Worm (Caenorhabditis elegans): ENCODE data around the gene D1086.21.
"Not testable (repeated sequence)": the region's sequence is repeated elsewhere in the genome, so short reads cannot be mapped to it uniquely, and the experiment has no call there.

DNA sequence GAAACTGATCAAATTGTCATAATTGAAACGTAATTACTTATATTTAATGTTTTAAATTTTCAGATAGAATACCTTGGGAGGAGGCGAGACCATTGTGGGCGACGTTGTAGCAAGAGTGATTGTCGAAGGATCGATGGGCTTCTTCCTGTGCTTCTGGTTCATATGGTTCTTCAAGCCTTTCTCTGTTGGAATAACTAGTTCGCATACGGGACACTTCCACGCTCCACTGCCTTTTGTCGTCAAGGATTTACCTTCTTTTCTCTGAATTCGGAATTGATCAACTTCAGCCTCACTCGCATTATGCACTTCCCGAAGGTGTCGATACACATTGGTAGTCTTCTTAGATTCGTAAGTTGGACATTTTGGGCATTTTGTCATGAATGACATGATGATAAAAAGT is 15.2 kb upstream of the D1086.21 start, which contains the start of gene F58D12.1:
- TF ChIP-seq unc-62 (GFP tag; optimal IDR thresholded peaks at IDR 0.05); elt-2 (tag; optimal IDR thresholded peaks at IDR 0.05); nhr-11 (tag; optimal IDR thresholded peaks at IDR 0.05): not testable (repeated sequence)
